Worm (Caenorhabditis elegans) whole organism, early embryonic: Measurements from ENCODE around the gene C05B5.12.

ENCODE experiments used
- ama-1 ChIP-seq: fragments of 150-350 bp; optimal IDR thresholded peaks from 2 replicates; lab custom pipeline; 2014
- ceh-13 ChIP-seq: fragments of 200-800 bp; sonication (Bioruptor generic); optimal IDR thresholded peaks from 2 replicates; lab custom pipeline; 2018; ENCODE audit warnings: mild to moderate bottlenecking, missing genetic modification characterization, missing compliant biosample characterization
- hmg-4 ChIP-seq: fragments of 200-800 bp; sonication (Bioruptor generic); optimal IDR thresholded peaks from 2 replicates; lab custom pipeline; 2018; ENCODE audit warnings: mild to moderate bottlenecking, missing genetic modification characterization, missing compliant biosample characterization

DNA sequence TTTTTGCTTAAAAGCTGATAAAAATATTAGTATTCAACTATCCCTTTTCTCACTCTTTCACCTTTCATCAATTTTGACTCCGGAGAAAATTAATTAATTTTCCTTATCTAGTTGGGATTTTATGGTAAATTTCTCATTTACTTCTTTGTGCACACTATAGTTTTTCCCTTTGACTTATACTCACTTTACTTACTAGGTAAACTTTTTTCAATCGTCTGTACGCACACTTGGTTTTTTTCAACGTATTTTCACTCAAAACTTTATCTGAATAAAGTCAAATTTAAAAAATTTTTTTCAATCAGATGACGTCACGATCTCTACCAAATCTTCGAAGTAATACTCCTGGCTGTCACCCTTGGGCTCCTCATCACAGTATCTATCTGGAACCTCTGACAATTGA lies 25.0 kb downstream of the C05B5.12 start, which contains the start of gene C05B5.16:
- no peak for TF ChIP-seq ceh-13 (GFP tag; lab: Kevin White, UChicago)
- no peak for TF ChIP-seq hmg-4 (GFP tag; lab: Kevin White, UChicago)
- no peak for TF ChIP-seq ama-1 (lab: Kevin White, UChicago)
